Fruit fly (Drosophila melanogaster) whole organism, embryonic: Measurements from ENCODE around the gene mib1.

Experiments used
- ATbp ChIP-seq: fragments of 200-800 bp; sonication (Bioruptor generic); optimal IDR thresholded peaks from 2 replicates; lab custom pipeline; 2017; ENCODE audit warnings: missing biosample characterization, mild to moderate bottlenecking, missing genetic modification characterization, missing genetic modification reagents
- CG10366 ChIP-seq: fragments of 200-800 bp; sonication (Bioruptor generic); IDR thresholded peaks from 2 replicates; pipeline ENCODE4 v1.3.6; 2022; ENCODE audit warnings: missing biosample characterization, missing genetic modification characterization
- CG10959 ChIP-seq: fragments of 200-800 bp; sonication (Bioruptor generic); IDR thresholded peaks from 2 replicates; pipeline ENCODE4 v1.3.6; 2022; ENCODE audit warnings: missing biosample characterization, missing genetic modification characterization
- CG12219 ChIP-seq: fragments of 200-800 bp; sonication (Bioruptor generic); optimal IDR thresholded peaks from 3 replicates; lab custom pipeline; 2018; ENCODE audit warnings: missing biosample characterization, mild to moderate bottlenecking, missing genetic modification characterization
- CG12299 ChIP-seq: fragments of 200-800 bp; sonication (Bioruptor generic); optimal IDR thresholded peaks from 2 replicates; lab custom pipeline; 2018; ENCODE audit warnings: missing biosample characterization, mild to moderate bottlenecking, missing genetic modification characterization
- CG12769 ChIP-seq: fragments of 200-800 bp; sonication (Bioruptor generic); optimal IDR thresholded peaks from 2 replicates; lab custom pipeline; 2019; ENCODE audit warnings: missing biosample characterization, mild to moderate bottlenecking, missing genetic modification characterization, moderate library complexity
- CG13287 ChIP-seq: fragments of 200-800 bp; sonication (Bioruptor generic); IDR thresholded peaks from 2 replicates; pipeline ENCODE4 v1.3.6; 2022; ENCODE audit warnings: missing biosample characterization, missing genetic modification characterization; ENCODE audit not compliant: partially characterized antibody
- CG14441 ChIP-seq: fragments of 200-800 bp; sonication (Bioruptor generic); IDR thresholded peaks from 2 replicates; pipeline ENCODE4 v1.3.6; 2022; ENCODE audit warnings: missing biosample characterization, missing genetic modification characterization
- CG14710 ChIP-seq: fragments of 200-800 bp; sonication (Bioruptor generic); optimal IDR thresholded peaks from 3 replicates; lab custom pipeline; 2019; ENCODE audit warnings: missing biosample characterization, mild to moderate bottlenecking, missing genetic modification characterization, moderate library complexity
- CG15073 ChIP-seq: fragments of 200-800 bp; sonication (Bioruptor generic); optimal IDR thresholded peaks from 2 replicates; lab custom pipeline; 2016; ENCODE audit warnings: missing biosample characterization, missing genetic modification characterization
- CG15601 ChIP-seq: fragments of 200-800 bp; sonication (Bioruptor generic); optimal IDR thresholded peaks from 3 replicates; lab custom pipeline; 2019; ENCODE audit warnings: missing biosample characterization, mild to moderate bottlenecking, missing genetic modification characterization, moderate library complexity
- CG2678 ChIP-seq: fragments of 200-800 bp; sonication (Bioruptor generic); optimal IDR thresholded peaks from 3 replicates; lab custom pipeline; 2019; ENCODE audit warnings: missing biosample characterization, mild to moderate bottlenecking, missing genetic modification characterization, moderate library complexity
- CG3847 ChIP-seq: fragments of 200-800 bp; sonication (Bioruptor generic); IDR thresholded peaks from 2 replicates; pipeline ENCODE4 v1.3.6; 2022; ENCODE audit warnings: missing biosample characterization, missing genetic modification characterization
- CG4404 ChIP-seq: fragments of 200-800 bp; sonication (Bioruptor generic); IDR thresholded peaks from 2 replicates; pipeline ENCODE4 v1.3.6; 2022; ENCODE audit warnings: missing biosample characterization, missing genetic modification characterization
- CG4617 ChIP-seq: fragments of 200-800 bp; sonication (Bioruptor generic); optimal IDR thresholded peaks from 3 replicates; lab custom pipeline; 2016; ENCODE audit warnings: missing biosample characterization, missing genetic modification characterization, borderline replicate concordance
- CG4820 ChIP-seq: fragments of 200-800 bp; sonication (Bioruptor generic); optimal IDR thresholded peaks from 3 replicates; lab custom pipeline; 2016; ENCODE audit warnings: missing biosample characterization, missing genetic modification characterization
- CG5180 ChIP-seq: fragments of 200-800 bp; sonication (Bioruptor generic); optimal IDR thresholded peaks from 3 replicates; lab custom pipeline; 2017; ENCODE audit warnings: missing biosample characterization, missing genetic modification characterization, mild to moderate bottlenecking, moderate library complexity, missing genetic modification reagents
- CG6813 ChIP-seq: fragments of 200-800 bp; sonication (Bioruptor generic); optimal IDR thresholded peaks from 2 replicates; lab custom pipeline; 2017; ENCODE audit warnings: missing biosample characterization, missing genetic modification characterization, mild to moderate bottlenecking, moderate library complexity, missing genetic modification reagents
- CoRest ChIP-seq: fragments of 200-800 bp; sonication (Bioruptor generic); optimal IDR thresholded peaks from 3 replicates; lab custom pipeline; 2018; ENCODE audit warnings: missing biosample characterization, mild to moderate bottlenecking, missing genetic modification characterization, moderate library complexity
- Dad ChIP-seq: fragments of 200-800 bp; sonication (Bioruptor generic); optimal IDR thresholded peaks from 3 replicates; lab custom pipeline; 2016; ENCODE audit warnings: missing biosample characterization, missing genetic modification characterization
- HLH4C ChIP-seq: fragments of 200-800 bp; sonication (Bioruptor generic); IDR thresholded peaks from 3 replicates; pipeline ENCODE4 v1.3.6; 2022; ENCODE audit warnings: missing biosample characterization, missing genetic modification characterization; ENCODE audit not compliant: partially characterized antibody
- HLH54F ChIP-seq: fragments of 200-800 bp; sonication (Bioruptor generic); optimal IDR thresholded peaks from 3 replicates; lab custom pipeline; 2016; ENCODE audit warnings: missing biosample characterization, missing genetic modification characterization
- Hr39 ChIP-seq: fragments of >200 bp; optimal IDR thresholded peaks from 2 replicates; lab custom pipeline; 2017
- Kr ChIP-seq: fragments of 200-800 bp; sonication (Bioruptor generic); optimal IDR thresholded peaks from 2 replicates; lab custom pipeline; 2017; ENCODE audit warnings: missing biosample characterization, mild to moderate bottlenecking, missing genetic modification characterization
- Mad ChIP-seq: fragments of 200-800 bp; sonication (Bioruptor generic); optimal IDR thresholded peaks from 2 replicates; lab custom pipeline; 2016; ENCODE audit warnings: missing biosample characterization, missing genetic modification characterization
- Mes4 ChIP-seq: fragments of 200-800 bp; sonication (Bioruptor generic); optimal IDR thresholded peaks from 2 replicates; lab custom pipeline; 2016; ENCODE audit warnings: missing biosample characterization, missing genetic modification characterization
- Oaz ChIP-seq: fragments of 200-800 bp; sonication (Bioruptor generic); IDR thresholded peaks from 2 replicates; pipeline ENCODE4 v1.3.6; 2022; ENCODE audit warnings: missing biosample characterization, missing genetic modification characterization
- Side ChIP-seq: fragments of 200-800 bp; sonication (Bioruptor generic); optimal IDR thresholded peaks from 2 replicates; lab custom pipeline; 2016; ENCODE audit warnings: missing biosample characterization, missing genetic modification characterization
- TFAM ChIP-seq: fragments of 200-800 bp; sonication (Bioruptor generic); optimal IDR thresholded peaks from 2 replicates; lab custom pipeline; 2017; ENCODE audit warnings: missing biosample characterization, missing genetic modification characterization, inconsistent platforms
- Trl ChIP-seq, 3 experiments: fragments of >200 bp in 2 of 3; fragments of 200-800 bp in 1 of 3; sonication (Bioruptor generic) in 1 of 3; optimal IDR thresholded peaks; 2 replicates in 1 of 3; 3 replicates in 2 of 3; lab custom pipeline; 2016 to 2017; ENCODE audit warnings: missing biosample characterization in 1 of 3, missing genetic modification characterization in 1 of 3
- YL-1 ChIP-seq: fragments of 200-800 bp; sonication (Bioruptor generic); optimal IDR thresholded peaks from 3 replicates; lab custom pipeline; 2017; ENCODE audit warnings: missing biosample characterization, mild to moderate bottlenecking, missing genetic modification characterization
- ac ChIP-seq: fragments of 200-800 bp; sonication (Bioruptor generic); optimal IDR thresholded peaks from 3 replicates; lab custom pipeline; 2017; ENCODE audit warnings: missing biosample characterization, mild to moderate bottlenecking, missing genetic modification characterization
- bbx ChIP-seq: fragments of 200-800 bp; sonication (Bioruptor generic); IDR thresholded peaks from 2 replicates; pipeline ENCODE4 v1.3.6; 2022; ENCODE audit warnings: missing biosample characterization, missing genetic modification characterization; ENCODE audit not compliant: partially characterized antibody
- caup ChIP-seq: fragments of 200-800 bp; sonication (Bioruptor generic); optimal IDR thresholded peaks from 3 replicates; lab custom pipeline; 2017; ENCODE audit warnings: missing biosample characterization, mild to moderate bottlenecking, missing genetic modification characterization, moderate library complexity; ENCODE audit not compliant: severe bottlenecking
- crc ChIP-seq: fragments of 200-800 bp; sonication (Bioruptor generic); optimal IDR thresholded peaks from 2 replicates; lab custom pipeline; 2016; ENCODE audit warnings: missing biosample characterization, missing genetic modification characterization
- disco-r ChIP-seq: fragments of 200-800 bp; sonication (Bioruptor generic); optimal IDR thresholded peaks from 2 replicates; lab custom pipeline; 2016; ENCODE audit warnings: missing biosample characterization, missing genetic modification characterization
- dmrt11E ChIP-seq: fragments of 200-800 bp; sonication (Bioruptor generic); optimal IDR thresholded peaks from 3 replicates; lab custom pipeline; 2018; ENCODE audit warnings: missing biosample characterization, mild to moderate bottlenecking, missing genetic modification characterization, moderate library complexity
- dpn ChIP-seq, 2 experiments: fragments of 200-800 bp; sonication (Bioruptor generic); optimal IDR thresholded peaks; 3 replicates each; lab custom pipeline; 2016; ENCODE audit warnings: missing biosample characterization in 2 of 2, missing genetic modification characterization in 2 of 2
- esg ChIP-seq: fragments of 200-800 bp; sonication (Bioruptor generic); conservative IDR thresholded peaks from 2 replicates; pipeline ENCODE4 v1.3.6; 2022; ENCODE audit warnings: missing biosample characterization, missing genetic modification characterization
- gcm2 ChIP-seq: fragments of 200-800 bp; sonication (Bioruptor generic); optimal IDR thresholded peaks from 2 replicates; lab custom pipeline; 2016; ENCODE audit warnings: missing biosample characterization, missing genetic modification characterization
- odd ChIP-seq: fragments of 200-800 bp; sonication (Bioruptor generic); optimal IDR thresholded peaks from 2 replicates; lab custom pipeline; 2017; ENCODE audit warnings: missing biosample characterization, mild to moderate bottlenecking, missing genetic modification characterization
- peb ChIP-seq: fragments of 200-800 bp; sonication (Bioruptor generic); IDR thresholded peaks from 2 replicates; pipeline ENCODE4 v1.3.6; 2022; ENCODE audit warnings: missing biosample characterization, missing genetic modification characterization
- pum ChIP-seq: fragments of 200-800 bp; sonication (Bioruptor generic); optimal IDR thresholded peaks from 2 replicates; lab custom pipeline; 2016; ENCODE audit warnings: missing biosample characterization, missing genetic modification characterization
- sens-2 ChIP-seq: fragments of 200-800 bp; sonication (Bioruptor generic); IDR thresholded peaks from 2 replicates; pipeline ENCODE4 v1.3.6; 2022; ENCODE audit warnings: missing biosample characterization, missing genetic modification characterization
- slp2 ChIP-seq: fragments of 200-800 bp; sonication (Bioruptor generic); optimal IDR thresholded peaks from 2 replicates; lab custom pipeline; 2016; ENCODE audit warnings: missing biosample characterization, missing genetic modification characterization
- sqz ChIP-seq: fragments of 200-800 bp; sonication (Bioruptor generic); optimal IDR thresholded peaks from 3 replicates; lab custom pipeline; 2018; ENCODE audit warnings: missing biosample characterization, mild to moderate bottlenecking, missing genetic modification characterization
- tll ChIP-seq, 2 experiments: fragments of 200-800 bp in 1 of 2; fragments of >200 bp in 1 of 2; sonication (Bioruptor generic) in 1 of 2; optimal IDR thresholded peaks; 2 replicates each; lab custom pipeline; 2017 to 2019; ENCODE audit warnings: missing biosample characterization in 2 of 2, missing genetic modification characterization in 2 of 2, mild to moderate bottlenecking in 1 of 2, moderate library complexity in 1 of 2
- trh ChIP-seq: fragments of 200-800 bp; sonication (Bioruptor generic); optimal IDR thresholded peaks from 2 replicates; lab custom pipeline; 2016; ENCODE audit warnings: missing biosample characterization, missing genetic modification characterization
- unpg ChIP-seq: fragments of 200-800 bp; sonication (Bioruptor generic); optimal IDR thresholded peaks from 3 replicates; lab custom pipeline; 2018; ENCODE audit warnings: missing biosample characterization, mild to moderate bottlenecking, missing genetic modification characterization, moderate library complexity

mib1 gene

dm6 chr3L:16021064-16021683 is 9.6 kb upstream of the mib1 start (continued):
- no peak for TF ChIP-seq HLH4C (GFP tag; lab: Robert Waterston, UW)
- TF ChIP-seq ac = peak; percentile 69
- TF ChIP-seq CG13287 (GFP tag; lab: Robert Waterston, UW) = no peak
- no peak for TF ChIP-seq caup (GFP tag; lab: Kevin White, UChicago)
- no peak for TF ChIP-seq odd
- peak; percentile 17 for TF ChIP-seq CG12769 (tag; lab: Kevin White, UChicago)
- TF ChIP-seq trh (GFP tag; lab: Kevin White, UChicago) = no peak
- TF ChIP-seq CoRest = peak; percentile 24
- TF ChIP-seq dpn (GFP tag; optimal IDR thresholded peaks at IDR 0.05; lab: Kevin White, UChicago) = peak; percentile 26 to 32
- no peak for TF ChIP-seq YL-1 (GFP tag; lab: Kevin White, UChicago)
- TF ChIP-seq bbx (GFP tag; lab: Robert Waterston, UW) = no peak
- TF ChIP-seq Hr39 (lab: Kevin White, UChicago) = no peak
- peak; percentile 70 for TF ChIP-seq CG4820 (GFP tag; lab: Kevin White, UChicago)
- peak; percentile 82 for TF ChIP-seq CG14710 (tag; lab: Kevin White, UChicago)
- TF ChIP-seq tll (GFP tag; optimal IDR thresholded peaks at IDR 0.05; lab: Kevin White, UChicago) = peak in 1 of 2 experiments; percentile 31
- peak; percentile 11 for TF ChIP-seq Mes4 (GFP tag; lab: Kevin White, UChicago)
- TF ChIP-seq Kr = peak; percentile 54
- TF ChIP-seq Side = peak; percentile 46
- TF ChIP-seq CG3847 (GFP tag; lab: Robert Waterston, UW) = no peak
- peak; percentile 28 for TF ChIP-seq CG10366
- TF ChIP-seq esg (GFP tag; lab: Robert Waterston, UW) = peak; percentile 29; the same call in 1 of the 2 replicates
- peak; percentile 74 for TF ChIP-seq CG10959 (GFP tag; lab: Robert Waterston, UW)
- TF ChIP-seq CG15601 (tag; lab: Kevin White, UChicago) = peak; percentile 12
- peak; percentile 13 for TF ChIP-seq Dad
- no peak for TF ChIP-seq CG5180
- TF ChIP-seq TFAM (GFP tag; lab: Kevin White, UChicago) = no peak
- peak; percentile 16 for TF ChIP-seq disco-r
- TF ChIP-seq CG12299 (tag; lab: Kevin White, UChicago) = no peak
- TF ChIP-seq pum (GFP tag; lab: Kevin White, UChicago) = peak; percentile 31
- TF ChIP-seq sens-2 (GFP tag; lab: Robert Waterston, UW) = peak; percentile 23; the same call in 1 of the 2 replicates
- TF ChIP-seq CG4617 = peak; percentile 20
- TF ChIP-seq slp2 (GFP tag; lab: Kevin White, UChicago) = peak; percentile 41
- peak; percentile 3 for TF ChIP-seq crc (GFP tag; lab: Kevin White, UChicago)
- peak; percentile 38 for TF ChIP-seq CG6813
- peak; percentile 65 for TF ChIP-seq unpg (GFP tag; lab: Kevin White, UChicago)
- TF ChIP-seq Mad (GFP tag; lab: Kevin White, UChicago) = peak; percentile 21
- TF ChIP-seq Trl (optimal IDR thresholded peaks at IDR 0.05; lab: Kevin White, UChicago) = no peak
- TF ChIP-seq Trl (GFP tag; optimal IDR thresholded peaks at IDR 0.05; lab: Kevin White, UChicago) = peak; percentile 57
- peak; percentile 42 for TF ChIP-seq CG2678 (tag; lab: Kevin White, UChicago)
- TF ChIP-seq dmrt11E = peak; percentile 92
- TF ChIP-seq CG12219 (GFP tag; lab: Kevin White, UChicago) = peak; percentile 39
- no peak for TF ChIP-seq Oaz (GFP tag; lab: Robert Waterston, UW)
- peak; percentile 79 for TF ChIP-seq CG4404 (GFP tag; lab: Robert Waterston, UW)
- TF ChIP-seq peb (GFP tag; lab: Robert Waterston, UW) = peak; percentile 36; the same call in 1 of the 2 replicates
- TF ChIP-seq CG15073 = peak; percentile 41
- TF ChIP-seq sqz = peak; percentile 2
- peak; percentile 18 for TF ChIP-seq ATbp
- TF ChIP-seq HLH54F (GFP tag; lab: Kevin White, UChicago) = peak; percentile 14
- 0 out of 2 replicates have a peak, but pooled peaks have one; percentile 21 for TF ChIP-seq CG14441
- TF ChIP-seq gcm2 (GFP tag; lab: Kevin White, UChicago) = no peak
